Fruit fly (Drosophila melanogaster) whole organism, embryonic: ENCODE data around the gene Muted.

Experiments
- Antp ChIP-seq: fragments of 200-800 bp; sonication (Bioruptor generic); optimal IDR thresholded peaks from 3 replicates; lab custom pipeline; 2016; ENCODE audit warnings: missing biosample characterization, missing genetic modification characterization
- CG12659 ChIP-seq: fragments of 200-800 bp; sonication (Bioruptor generic); optimal IDR thresholded peaks from 3 replicates; lab custom pipeline; 2017; ENCODE audit warnings: mild to moderate bottlenecking, missing biosample characterization, missing genetic modification reagents, missing genetic modification characterization
- CG14050 ChIP-seq: fragments of 200-800 bp; sonication (Bioruptor generic); IDR thresholded peaks from 3 replicates; pipeline ENCODE4 v1.3.6; 2022; ENCODE audit warnings: missing biosample characterization, missing genetic modification characterization
- CG14710 ChIP-seq: fragments of 200-800 bp; sonication (Bioruptor generic); optimal IDR thresholded peaks from 3 replicates; lab custom pipeline; 2019; ENCODE audit warnings: missing biosample characterization, mild to moderate bottlenecking, missing genetic modification characterization, moderate library complexity
- CG1529 ChIP-seq: fragments of 200-800 bp; sonication (Bioruptor generic); optimal IDR thresholded peaks from 3 replicates; lab custom pipeline; 2018; ENCODE audit warnings: missing biosample characterization, missing genetic modification characterization
- CG15514 ChIP-seq: fragments of 200-800 bp; sonication (Bioruptor generic); optimal IDR thresholded peaks from 3 replicates; lab custom pipeline; 2017; ENCODE audit warnings: missing biosample characterization, missing genetic modification characterization, mild to moderate bottlenecking, moderate library complexity, missing genetic modification reagents
- CG1603 ChIP-seq: fragments of 200-800 bp; sonication (Bioruptor generic); optimal IDR thresholded peaks from 2 replicates; lab custom pipeline; 2019; ENCODE audit warnings: missing biosample characterization, mild to moderate bottlenecking, missing genetic modification characterization, moderate library complexity
- CG6791 ChIP-seq: fragments of 200-800 bp; sonication (Bioruptor generic); IDR thresholded peaks from 3 replicates; pipeline ENCODE4 v1.3.6; 2022; ENCODE audit warnings: missing biosample characterization, missing genetic modification characterization; ENCODE audit not compliant: partially characterized antibody
- CG7556 ChIP-seq: fragments of 200-800 bp; sonication (Bioruptor generic); optimal IDR thresholded peaks from 2 replicates; lab custom pipeline; 2017; ENCODE audit warnings: missing biosample characterization, mild to moderate bottlenecking, missing genetic modification characterization
- CG7963 ChIP-seq: fragments of 200-800 bp; sonication (Bioruptor generic); IDR thresholded peaks from 3 replicates; pipeline ENCODE4 v1.3.6; 2022; ENCODE audit warnings: missing biosample characterization, missing genetic modification characterization; ENCODE audit not compliant: partially characterized antibody
- CG9817 ChIP-seq: fragments of 200-800 bp; sonication (Bioruptor generic); optimal IDR thresholded peaks from 2 replicates; lab custom pipeline; 2018; ENCODE audit warnings: missing biosample characterization, mild to moderate bottlenecking, missing genetic modification characterization, moderate library complexity
- Chrac-16 ChIP-seq: fragments of 200-800 bp; sonication (Bioruptor generic); optimal IDR thresholded peaks from 3 replicates; lab custom pipeline; 2016; ENCODE audit warnings: missing biosample characterization, missing genetic modification characterization
- Dad ChIP-seq: fragments of 200-800 bp; sonication (Bioruptor generic); optimal IDR thresholded peaks from 3 replicates; lab custom pipeline; 2016; ENCODE audit warnings: missing biosample characterization, missing genetic modification characterization
- Dll ChIP-seq: fragments of 200-800 bp; sonication (Bioruptor generic); IDR thresholded peaks from 4 replicates; pipeline ENCODE4 v1.3.6; 2022; ENCODE audit warnings: missing biosample characterization, missing genetic modification characterization; ENCODE audit not compliant: partially characterized antibody
- E2f2 ChIP-seq: fragments of 200-800 bp; sonication (Bioruptor generic); IDR thresholded peaks from 2 replicates; pipeline ENCODE4 v1.3.6; 2022; ENCODE audit warnings: missing biosample characterization, missing genetic modification characterization
- Ets97D ChIP-seq: fragments of 200-800 bp; sonication (Bioruptor generic); optimal IDR thresholded peaks from 3 replicates; lab custom pipeline; 2016; ENCODE audit warnings: missing biosample characterization, missing genetic modification characterization
- HLH4C ChIP-seq: fragments of 200-800 bp; sonication (Bioruptor generic); IDR thresholded peaks from 3 replicates; pipeline ENCODE4 v1.3.6; 2022; ENCODE audit warnings: missing biosample characterization, missing genetic modification characterization; ENCODE audit not compliant: partially characterized antibody
- HLHmδ ChIP-seq: fragments of 200-800 bp; sonication (Bioruptor generic); optimal IDR thresholded peaks from 2 replicates; lab custom pipeline; 2018; ENCODE audit warnings: missing biosample characterization, mild to moderate bottlenecking, missing genetic modification characterization, moderate library complexity
- Kr ChIP-seq: fragments of 200-800 bp; sonication (Bioruptor generic); optimal IDR thresholded peaks from 2 replicates; lab custom pipeline; 2017; ENCODE audit warnings: missing biosample characterization, mild to moderate bottlenecking, missing genetic modification characterization
- Med ChIP-seq: fragments of 200-800 bp; sonication (Bioruptor generic); peaks from one replicate; lab custom pipeline; 2016; ENCODE audit warnings: missing biosample characterization, missing genetic modification characterization, mild to moderate bottlenecking, inconsistent platforms, moderate library complexity
- NFAT ChIP-seq: fragments of 200-800 bp; sonication (Bioruptor generic); IDR thresholded peaks from 2 replicates; pipeline ENCODE4 v1.3.6; 2022; ENCODE audit warnings: missing biosample characterization, missing genetic modification characterization
- Scr ChIP-seq: fragments of 200-800 bp; sonication (Bioruptor generic); IDR thresholded peaks from 2 replicates; pipeline ENCODE4 v1.3.6; 2022; ENCODE audit warnings: missing biosample characterization, missing genetic modification characterization; ENCODE audit not compliant: partially characterized antibody
- Stat92E ChIP-seq, 3 experiments: fragments of >200 bp in 2 of 3; fragments of 200-800 bp in 1 of 3; sonication (Bioruptor generic) in 1 of 3; optimal IDR thresholded peaks; 2 replicates each; lab custom pipeline; 2017 to 2019; ENCODE audit warnings: missing biosample characterization in 3 of 3, missing genetic modification characterization in 3 of 3, mild to moderate bottlenecking in 1 of 3, moderate library complexity in 1 of 3
- Vsx1 ChIP-seq: fragments of 200-800 bp; sonication (Bioruptor generic); optimal IDR thresholded peaks from 2 replicates; lab custom pipeline; 2017; ENCODE audit warnings: missing biosample characterization, mild to moderate bottlenecking, missing genetic modification characterization, missing genetic modification reagents
- Xrp1 ChIP-seq: fragments of 200-800 bp; sonication (Bioruptor generic); IDR thresholded peaks from 2 replicates; pipeline ENCODE4 v1.3.6; 2022; ENCODE audit warnings: missing biosample characterization, missing genetic modification characterization
- YL-1 ChIP-seq: fragments of 200-800 bp; sonication (Bioruptor generic); optimal IDR thresholded peaks from 3 replicates; lab custom pipeline; 2017; ENCODE audit warnings: missing biosample characterization, mild to moderate bottlenecking, missing genetic modification characterization
- bbx ChIP-seq: fragments of 200-800 bp; sonication (Bioruptor generic); IDR thresholded peaks from 2 replicates; pipeline ENCODE4 v1.3.6; 2022; ENCODE audit warnings: missing biosample characterization, missing genetic modification characterization; ENCODE audit not compliant: partially characterized antibody
- chm ChIP-seq: fragments of 200-800 bp; sonication (Bioruptor generic); IDR thresholded peaks from 2 replicates; pipeline ENCODE4 v1.3.6; 2022; ENCODE audit warnings: missing biosample characterization, missing genetic modification characterization
- crp ChIP-seq, 2 experiments: fragments of 200-800 bp; sonication (Bioruptor generic); optimal IDR thresholded peaks; 2 replicates in 1 of 2; 3 replicates in 1 of 2; lab custom pipeline; 2017; ENCODE audit warnings: missing biosample characterization in 2 of 2, missing genetic modification characterization in 2 of 2, mild to moderate bottlenecking in 1 of 2, moderate library complexity in 1 of 2
- dmrt11E ChIP-seq: fragments of 200-800 bp; sonication (Bioruptor generic); optimal IDR thresholded peaks from 3 replicates; lab custom pipeline; 2018; ENCODE audit warnings: missing biosample characterization, mild to moderate bottlenecking, missing genetic modification characterization, moderate library complexity
- gem ChIP-seq: fragments of 200-800 bp; sonication (Bioruptor generic); optimal IDR thresholded peaks from 2 replicates; lab custom pipeline; 2019; ENCODE audit warnings: missing biosample characterization, mild to moderate bottlenecking, missing genetic modification characterization, moderate library complexity
- gfzf ChIP-seq: fragments of 200-800 bp; sonication (Bioruptor generic); optimal IDR thresholded peaks from 2 replicates; lab custom pipeline; 2016; ENCODE audit warnings: missing biosample characterization, mild to moderate bottlenecking, missing genetic modification characterization, moderate library complexity
- hbn ChIP-seq: fragments of 200-800 bp; sonication (Bioruptor generic); IDR thresholded peaks from 2 replicates; pipeline ENCODE4 v1.3.6; 2022; ENCODE audit warnings: missing biosample characterization, missing genetic modification characterization; ENCODE audit not compliant: partially characterized antibody
- mld ChIP-seq: fragments of 200-800 bp; sonication (Bioruptor generic); IDR thresholded peaks from 3 replicates; pipeline ENCODE4 v1.3.6; 2022; ENCODE audit warnings: missing biosample characterization, missing genetic modification characterization; ENCODE audit not compliant: partially characterized antibody
- pfk ChIP-seq: fragments of 200-800 bp; sonication (Bioruptor generic); optimal IDR thresholded peaks from 2 replicates; lab custom pipeline; 2018; ENCODE audit warnings: missing biosample characterization, mild to moderate bottlenecking, missing genetic modification characterization, moderate library complexity
- pho ChIP-seq: fragments of 200-800 bp; sonication (Bioruptor generic); optimal IDR thresholded peaks from 2 replicates; lab custom pipeline; 2016; ENCODE audit warnings: missing biosample characterization, missing genetic modification characterization
- pzg ChIP-seq: fragments of 200-800 bp; sonication (Bioruptor generic); optimal IDR thresholded peaks from 3 replicates; lab custom pipeline; 2018; ENCODE audit warnings: missing biosample characterization, mild to moderate bottlenecking, missing genetic modification characterization, moderate library complexity
- row ChIP-seq: fragments of 200-800 bp; sonication (Bioruptor generic); IDR thresholded peaks from 3 replicates; pipeline ENCODE4 v1.3.6; 2022; ENCODE audit warnings: missing biosample characterization, missing genetic modification characterization
- sens ChIP-seq: fragments of 200-800 bp; sonication (Bioruptor generic); peaks from one replicate; lab custom pipeline; 2016; ENCODE audit warnings: missing biosample characterization, missing genetic modification characterization
- seq ChIP-seq: fragments of 200-800 bp; sonication (Bioruptor generic); IDR thresholded peaks from 2 replicates; pipeline ENCODE4 v1.3.6; 2022; ENCODE audit warnings: missing biosample characterization, missing genetic modification characterization
- sna ChIP-seq: fragments of 200-800 bp; sonication (Bioruptor generic); IDR thresholded peaks from 2 replicates; pipeline ENCODE4 v1.3.6; 2022; ENCODE audit warnings: missing biosample characterization, missing genetic modification characterization; ENCODE audit not compliant: partially characterized antibody
- tap ChIP-seq: fragments of 200-800 bp; optimal IDR thresholded peaks from 3 replicates; lab custom pipeline; 2019; ENCODE audit warnings: missing biosample characterization, mild to moderate bottlenecking, missing genetic modification characterization, moderate library complexity
- tll ChIP-seq, 2 experiments: fragments of 200-800 bp in 1 of 2; fragments of >200 bp in 1 of 2; sonication (Bioruptor generic) in 1 of 2; optimal IDR thresholded peaks; 2 replicates each; lab custom pipeline; 2017 to 2019; ENCODE audit warnings: missing biosample characterization in 2 of 2, missing genetic modification characterization in 2 of 2, mild to moderate bottlenecking in 1 of 2, moderate library complexity in 1 of 2
- trem ChIP-seq: fragments of 200-800 bp; optimal IDR thresholded peaks from 3 replicates; lab custom pipeline; 2019; ENCODE audit warnings: missing biosample characterization, mild to moderate bottlenecking, missing genetic modification characterization, moderate library complexity
- unc-4 ChIP-seq: fragments of 200-800 bp; sonication (Bioruptor generic); IDR thresholded peaks from 2 replicates; pipeline ENCODE4 v1.3.6; 2022; ENCODE audit warnings: missing biosample characterization, missing genetic modification characterization; ENCODE audit not compliant: partially characterized antibody

The Muted gene

dm6 chr3R:22368777-22369214 lies 6.4 kb downstream of the Muted start (continued):
- TF ChIP-seq Chrac-16 = peak; percentile 14
- peak; percentile 12 for TF ChIP-seq Antp (GFP tag; lab: Kevin White, UChicago)
- TF ChIP-seq HLH4C (GFP tag; lab: Robert Waterston, UW) = no peak
- TF ChIP-seq NFAT (GFP tag; lab: Robert Waterston, UW) = peak; percentile 65; the same call in 1 of the 2 replicates
- TF ChIP-seq Dad = no peak
- no peak for TF ChIP-seq CG1529

- TF ChIP-seq dmrt11E (no peak), sens (GFP tag; lab: Kevin White, UChicago) (peak; percentile 0)
Measured at dm6 chr3R:22372535-22372934, 10.1 kb downstream of the Muted start, which contains the start of gene CG7069. TSS of gene CG7069 (plus strand) at chr3R:22372835.

dm6 chr3R:22375674-22376073 lies 13.3 kb downstream of the Muted start, which contains the start of gene CG18596:
TSS of gene CG18596 (plus strand) at chr3R:22375923.
- TF ChIP-seq bbx (GFP tag; lab: Robert Waterston, UW) (peak; percentile 93), crp (GFP tag; optimal IDR thresholded peaks at IDR 0.05; lab: Kevin White, UChicago) (peak in 1 of 2 experiments; percentile 73), Vsx1 (no peak), chm (GFP tag; lab: Robert Waterston, UW) (0 out of 2 replicates have a peak, but pooled peaks have one; percentile 41), unc-4 (peak; percentile 95), CG6791 (GFP tag; lab: Robert Waterston, UW) (peak; percentile 85), E2f2 (GFP tag; lab: Robert Waterston, UW) (peak; percentile 86), CG7963 (peak; percentile 61; the same call in 1 of the 3 replicates), CG14710 (tag; lab: Kevin White, UChicago) (peak; percentile 43), gem (tag; lab: Kevin White, UChicago) (no peak), Xrp1 (GFP tag; lab: Robert Waterston, UW) (no peak), pzg (GFP tag; lab: Kevin White, UChicago) (peak; percentile 60), CG12659 (GFP tag; lab: Kevin White, UChicago) (peak; percentile 33), Kr (GFP tag; lab: Kevin White, UChicago) (peak; percentile 38), pfk (no peak), Med (peak; percentile 55), Ets97D (GFP tag; lab: Kevin White, UChicago) (peak; percentile 37), tap (tag; lab: Kevin White, UChicago) (no peak), CG7556 (GFP tag; lab: Kevin White, UChicago) (no peak), gfzf (GFP tag; lab: Kevin White, UChicago) (peak; percentile 0), CG9817 (tag; lab: Kevin White, UChicago) (no peak), tll (GFP tag; optimal IDR thresholded peaks at IDR 0.05; lab: Kevin White, UChicago) (peak in 1 of 2 experiments; percentile 82), Dll (peak; percentile 98), seq (GFP tag; lab: Robert Waterston, UW) (no peak), trem (tag; lab: Kevin White, UChicago) (peak; percentile 64), hbn (GFP tag; lab: Robert Waterston, UW) (peak; percentile 95), CG14050 (GFP tag; lab: Robert Waterston, UW) (no peak), HLHmδ (GFP tag; lab: Kevin White, UChicago) (no peak), CG15514 (GFP tag; lab: Kevin White, UChicago) (peak; percentile 29), row (GFP tag; lab: Robert Waterston, UW) (no peak; the same call in 2 of the 3 replicates), YL-1 (peak; percentile 56), pho (GFP tag; lab: Kevin White, UChicago) (no peak), sens (GFP tag; lab: Kevin White, UChicago) (no peak), CG1603 (tag; lab: Kevin White, UChicago) (peak; percentile 32), Scr (GFP tag; lab: Robert Waterston, UW) (peak; percentile 98), sna (GFP tag; lab: Robert Waterston, UW) (peak; percentile 97), mld (peak; percentile 84; the same call in 2 of the 3 replicates), Stat92E (GFP tag; optimal IDR thresholded peaks at IDR 0.05; lab: Kevin White, UChicago) (no peak)
